Worm (Caenorhabditis elegans) whole organism, L2 larva: ENCODE results near the gene K03H6.4.

Experiments
- F13H6.1 ChIP-seq: sonication (generic microtip); optimal IDR thresholded peaks from 2 replicates; lab custom pipeline; 2016; ENCODE audit warnings: missing genetic modification characterization, missing compliant biosample characterization
- ZK546.5 ChIP-seq: sonication (generic microtip); optimal IDR thresholded peaks from 2 replicates; lab custom pipeline; 2017; ENCODE audit warnings: missing biosample characterization, missing genetic modification characterization
- elt-1 ChIP-seq: fragments of 150-350 bp; optimal IDR thresholded peaks from 2 replicates; lab custom pipeline; 2014; ENCODE audit warnings: missing biosample characterization, missing genetic modification characterization
- elt-3 ChIP-seq: sonication (generic microtip); optimal IDR thresholded peaks from 2 replicates; lab custom pipeline; 2017; ENCODE audit warnings: missing biosample characterization, missing genetic modification characterization
- nhr-11 ChIP-seq: fragments of 150-350 bp; optimal IDR thresholded peaks from 2 replicates; lab custom pipeline; 2014; ENCODE audit warnings: missing biosample characterization, missing genetic modification characterization
- nhr-12 ChIP-seq: fragments of 150-350 bp; optimal IDR thresholded peaks from 2 replicates; lab custom pipeline; 2014; ENCODE audit warnings: missing biosample characterization, missing genetic modification characterization
- nhr-23 ChIP-seq: fragments of 150-350 bp; optimal IDR thresholded peaks from 2 replicates; lab custom pipeline; 2014; ENCODE audit warnings: missing biosample characterization, missing genetic modification reagents, missing genetic modification characterization
- nhr-237 ChIP-seq: fragments of 150-350 bp; optimal IDR thresholded peaks from 2 replicates; lab custom pipeline; 2014; ENCODE audit warnings: missing biosample characterization, missing genetic modification characterization
- zag-1 ChIP-seq: fragments of 150-350 bp; optimal IDR thresholded peaks from 2 replicates; lab custom pipeline; 2014; ENCODE audit warnings: missing biosample characterization, missing genetic modification characterization

ce11 chrIV:1475009-1475408, 46.1 kb downstream of the K03H6.4 start, which contains the start of gene Y77E11A.12:
- no peak for TF ChIP-seq nhr-237 (tag; lab: Kevin White, UChicago)
- TF ChIP-seq zag-1 (tag; lab: Kevin White, UChicago), result no peak
- no peak for TF ChIP-seq ZK546.5 (tag; lab: Kevin White, UChicago)
- TF ChIP-seq nhr-23, result no peak
- TF ChIP-seq F13H6.1 (tag; lab: Kevin White, UChicago), result no peak
- TF ChIP-seq elt-1, result no peak
- no peak for TF ChIP-seq elt-3
- no peak for TF ChIP-seq nhr-11
- TF ChIP-seq nhr-12, result no peak
